Fruit fly (Drosophila melanogaster): ENCODE data around the gene Rubicon.
A peak's percentile ranks its signal among the peaks of the same experiment; 100 is the strongest.

Rubicon gene

DNA sequence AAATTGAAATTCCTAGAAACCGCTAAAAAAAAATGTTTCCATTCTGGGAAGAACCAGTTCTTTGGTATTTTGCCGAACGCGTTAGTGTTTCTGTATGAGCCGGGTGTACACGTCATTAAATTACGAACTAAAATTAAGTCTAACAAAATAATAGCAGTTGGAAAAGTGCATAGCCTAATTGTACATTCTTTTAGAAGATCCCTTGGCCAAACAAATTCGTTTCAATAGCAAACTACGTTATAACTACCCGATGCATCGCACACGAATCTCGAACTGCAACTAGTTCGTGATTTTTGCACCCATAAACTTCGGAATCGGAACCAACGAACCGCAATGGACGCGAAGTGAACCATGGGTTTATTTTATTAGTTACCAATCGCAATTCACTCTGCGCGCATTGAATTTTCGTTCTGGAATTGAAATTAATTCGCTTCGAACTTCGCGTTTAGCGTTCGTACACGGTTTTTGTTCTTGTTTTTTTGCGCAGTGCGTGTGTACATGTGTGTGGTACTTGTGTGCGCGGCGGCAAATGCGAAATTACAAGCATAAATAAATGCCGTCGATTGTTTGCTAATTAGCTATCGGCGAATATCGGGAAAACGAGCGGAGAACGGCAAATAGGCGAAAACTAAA is 4.4 kb downstream of the Rubicon start, which contains the start of gene CAH3:
CAH3 (plus strand) TSS at position 64 of the 633 bp plus-strand sequence.
- peak; percentile 45 for TF ChIP-seq GATAd (GFP tag; optimal IDR thresholded peaks at IDR 0.05)
- no peak for TF ChIP-seq Hr78 (GFP tag; optimal IDR thresholded peaks at IDR 0.05)
- TF ChIP-seq Rel (GFP tag; optimal IDR thresholded peaks at IDR 0.05), result peak; percentile 30
- peak; percentile 90 for TF ChIP-seq Rel (tag; optimal IDR thresholded peaks at IDR 0.05)
- TF ChIP-seq OdsH (GFP tag; optimal IDR thresholded peaks at IDR 0.05), result peak; percentile 91
- peak; percentile 35 for TF ChIP-seq Hr83 (GFP tag; optimal IDR thresholded peaks at IDR 0.05; ENCODE audit: poor library complexity, severe bottlenecking)
- no peak for TF ChIP-seq jim (GFP tag; optimal IDR thresholded peaks at IDR 0.05)
- peak; percentile 75 for TF ChIP-seq brk (GFP tag; optimal IDR thresholded peaks at IDR 0.05)
- TF ChIP-seq psq (GFP tag; optimal IDR thresholded peaks at IDR 0.05), result peak; percentile 85
- peak; percentile 83 for TF ChIP-seq sage (GFP tag; optimal IDR thresholded peaks at IDR 0.05)
- peak; percentile 43 for TF ChIP-seq Vsx2 (GFP tag; optimal IDR thresholded peaks at IDR 0.05; ENCODE audit: partially characterized antibody)
- peak; percentile 88 for TF ChIP-seq sv (GFP tag; optimal IDR thresholded peaks at IDR 0.05)
- TF ChIP-seq Hnf4 (GFP tag; optimal IDR thresholded peaks at IDR 0.05), result peak; percentile 90
- peak; percentile 83 for TF ChIP-seq tai (GFP tag; optimal IDR thresholded peaks at IDR 0.05)
- peak; percentile 18 for TF ChIP-seq Dif (GFP tag; optimal IDR thresholded peaks at IDR 0.05; ENCODE audit: partially characterized antibody)
- peak in 1 of 2 experiments; percentile 94 for TF ChIP-seq foxo (GFP tag; optimal IDR thresholded peaks at IDR 0.05)
- TF ChIP-seq Jra (GFP tag; optimal IDR thresholded peaks at IDR 0.05), result peak; percentile 62
- peak; percentile 88 for TF ChIP-seq woc (GFP tag; optimal IDR thresholded peaks at IDR 0.05)
- TF ChIP-seq fru (GFP tag; optimal IDR thresholded peaks at IDR 0.05), result peak; percentile 94
- TF ChIP-seq dl (GFP tag; optimal IDR thresholded peaks at IDR 0.05; ENCODE audit: insufficient read depth in 1 of 2, partially characterized antibody in 2 of 2), result no peak
- peak; percentile 88 for TF ChIP-seq dmrt93B (GFP tag; optimal IDR thresholded peaks at IDR 0.05)
- TF ChIP-seq CrebA (GFP tag; optimal IDR thresholded peaks at IDR 0.05; ENCODE audit: borderline replicate concordance), result no peak
- TF ChIP-seq N (GFP tag; optimal IDR thresholded peaks at IDR 0.05), result no peak
- no peak for TF ChIP-seq Myc (optimal IDR thresholded peaks at IDR 0.05)
- TF ChIP-seq dsf (GFP tag; optimal IDR thresholded peaks at IDR 0.05; ENCODE audit: borderline replicate concordance), result peak; percentile 72
- peak; percentile 95 for TF ChIP-seq br (GFP tag; optimal IDR thresholded peaks at IDR 0.05)
- no peak for TF ChIP-seq lola (GFP tag; optimal IDR thresholded peaks at IDR 0.05)
- TF ChIP-seq ey (GFP tag; optimal IDR thresholded peaks at IDR 0.05), result peak; percentile 90
- no peak for TF ChIP-seq usp (GFP tag; optimal IDR thresholded peaks at IDR 0.05)
- peak; percentile 71 for TF ChIP-seq CG32264 (GFP tag; optimal IDR thresholded peaks at IDR 0.05)
- peak; percentile 95 for TF ChIP-seq Sp1 (GFP tag; optimal IDR thresholded peaks at IDR 0.05)
- no peak for TF ChIP-seq Mio (GFP tag; optimal IDR thresholded peaks at IDR 0.05)
- TF ChIP-seq CG9705 (GFP tag; optimal IDR thresholded peaks at IDR 0.05), result peak; percentile 94
- peak; percentile 95 for TF ChIP-seq rgr (GFP tag; optimal IDR thresholded peaks at IDR 0.05)
- no peak for TF ChIP-seq Abd-B (GFP tag; optimal IDR thresholded peaks at IDR 0.05)
- TF ChIP-seq Dfd (GFP tag; optimal IDR thresholded peaks at IDR 0.05), result no peak
- TF ChIP-seq h (GFP tag; optimal IDR thresholded peaks at IDR 0.05), result peak; percentile 93
- TF ChIP-seq pan (optimal IDR thresholded peaks at IDR 0.05), result no peak
- TF ChIP-seq HLH106 (tag; optimal IDR thresholded peaks at IDR 0.05), result peak; percentile 96

DNA sequence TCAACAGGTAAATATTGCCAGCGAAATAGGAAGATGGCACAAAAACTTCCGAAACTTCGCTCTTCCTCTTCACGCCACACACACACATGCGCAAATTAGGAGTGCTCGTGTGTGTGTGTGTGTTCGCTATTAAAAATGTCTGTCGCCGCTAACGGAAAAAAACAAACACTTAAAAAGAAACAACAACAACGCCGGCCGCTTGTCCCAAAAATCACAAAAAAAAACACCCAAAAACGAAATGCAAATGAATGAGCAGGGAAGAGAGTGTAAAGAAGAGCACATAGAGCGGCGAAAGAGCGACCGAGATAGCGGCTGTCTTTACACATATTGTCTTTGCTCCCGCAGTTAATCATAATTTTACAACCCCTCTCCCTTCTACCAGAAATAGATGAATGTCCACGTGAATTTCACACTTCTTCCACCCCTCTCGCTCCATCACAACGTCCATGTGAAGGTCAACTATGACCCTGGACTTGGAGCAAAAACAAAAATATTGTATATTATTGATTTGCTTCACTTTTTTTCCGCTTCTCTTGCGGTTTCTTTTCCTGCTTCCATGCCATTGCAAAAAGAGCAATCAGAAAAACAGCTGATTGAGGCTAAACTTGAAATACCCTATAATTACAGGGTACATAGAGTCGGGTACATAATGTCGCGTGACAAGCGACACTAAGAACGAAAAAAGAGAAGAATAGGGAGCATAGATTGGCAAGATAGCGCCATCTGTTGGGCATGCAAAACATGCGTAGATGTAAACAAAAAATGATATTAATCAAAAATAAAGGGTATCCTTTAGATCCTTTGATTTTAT is 5.2 kb downstream of the Rubicon start:
- TF ChIP-seq lola (GFP tag; optimal IDR thresholded peaks at IDR 0.05) (no peak), jim (GFP tag; optimal IDR thresholded peaks at IDR 0.05) (peak; percentile 38), dl (GFP tag; optimal IDR thresholded peaks at IDR 0.05; ENCODE audit: insufficient read depth in 1 of 2, partially characterized antibody in 2 of 2) (peak in 1 of 2 experiments; percentile 34), GATAd (GFP tag; optimal IDR thresholded peaks at IDR 0.05) (no peak), Sp1 (GFP tag; optimal IDR thresholded peaks at IDR 0.05) (peak; percentile 9)
